Worm (Caenorhabditis elegans): ENCODE data around the gene gipc-1.

- TF ChIP-seq ztf-29 (GFP tag; IDR thresholded peaks at IDR 0.05) (no peak), tab-1 (GFP tag; IDR thresholded peaks at IDR 0.05) (no peak), flt-1 (GFP tag; IDR thresholded peaks at IDR 0.05) (no peak), med-1 (GFP tag; optimal IDR thresholded peaks at IDR 0.05; ENCODE audit: insufficient read depth) (no peak), T22C8.4 (GFP tag; IDR thresholded peaks at IDR 0.05) (no peak)
Observed at ce11 chrIII:4830207-4830606, 40.4 kb upstream of the gipc-1 start, which contains the start of gene nspd-9.
